Worm (Caenorhabditis elegans) whole organism, early embryonic: ENCODE results near the gene cest-24.

Source experiments
- B0310.2 ChIP-seq: sonication (generic microtip); optimal IDR thresholded peaks from 2 replicates; lab custom pipeline; 2016; ENCODE audit warnings: mild to moderate bottlenecking, missing genetic modification characterization, missing compliant biosample characterization
- aly-1 ChIP-seq: sonication (generic microtip); optimal IDR thresholded peaks from 2 replicates; lab custom pipeline; 2016; ENCODE audit warnings: missing genetic modification characterization, missing compliant biosample characterization
- ama-1 ChIP-seq: fragments of 150-350 bp; optimal IDR thresholded peaks from 2 replicates; lab custom pipeline; 2014
- ceh-36 ChIP-seq: sonication (generic microtip); optimal IDR thresholded peaks from 2 replicates; lab custom pipeline; 2016; ENCODE audit warnings: missing genetic modification characterization, inconsistent platforms, missing compliant biosample characterization
- ets-7 ChIP-seq: sonication (generic microtip); optimal IDR thresholded peaks from 2 replicates; lab custom pipeline; 2016; ENCODE audit warnings: missing genotype, missing genetic modification characterization, missing compliant biosample characterization
- flt-1 ChIP-seq: fragments of 200-800 bp; sonication (Bioruptor generic); IDR thresholded peaks from 2 replicates; pipeline ENCODE4 v1.3.6; 2022; ENCODE audit warnings: missing genetic modification characterization, missing compliant biosample characterization
- sea-1 ChIP-seq: fragments of 200-800 bp; sonication (Bioruptor generic); conservative IDR thresholded peaks from 2 replicates; pipeline ENCODE4 v1.3.6; 2022; ENCODE audit warnings: missing genetic modification characterization, missing compliant biosample characterization
- tbx-11 ChIP-seq: fragments of 200-800 bp; sonication (Bioruptor generic); IDR thresholded peaks from 2 replicates; pipeline ENCODE4 v1.3.6; 2022; ENCODE audit warnings: missing genetic modification characterization, missing compliant biosample characterization
- tra-4 ChIP-seq: sonication (generic microtip); optimal IDR thresholded peaks from 2 replicates; lab custom pipeline; 2017; ENCODE audit warnings: missing genetic modification characterization, missing compliant biosample characterization

DNA sequence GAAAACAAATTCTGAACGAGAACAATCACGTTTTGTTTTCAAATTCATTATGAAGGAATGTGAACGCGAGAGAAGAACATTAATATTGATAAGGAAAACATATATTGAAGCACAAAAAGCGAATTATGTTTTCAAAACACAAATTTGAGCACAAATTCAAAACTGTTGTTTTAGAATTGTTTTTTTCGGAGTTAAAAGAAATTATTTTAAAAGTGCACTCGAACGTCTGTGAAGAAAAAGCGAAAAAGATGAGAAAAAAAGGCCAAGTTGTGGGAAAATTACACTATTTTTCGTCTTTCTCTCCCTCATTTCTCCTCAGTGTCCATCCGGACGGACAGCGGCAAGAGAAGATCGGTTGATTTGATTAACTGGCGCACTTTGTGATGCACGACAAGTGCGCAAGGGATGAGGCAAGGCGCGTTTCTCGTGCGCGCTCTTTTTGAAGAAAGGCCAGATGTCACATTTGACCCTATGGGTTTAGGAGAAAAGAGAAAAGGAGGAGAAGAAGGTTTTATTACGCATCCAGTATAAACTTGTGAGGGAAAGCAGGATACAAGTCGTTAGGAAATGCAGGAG is 49.4 kb upstream of the cest-24 start, which contains the start of gene mrck-1:
- TF ChIP-seq tra-4 (tag; lab: Kevin White, UChicago): no peak
- no peak for TF ChIP-seq ama-1 (lab: Kevin White, UChicago)
- TF ChIP-seq B0310.2 (tag; lab: Kevin White, UChicago): peak; percentile 64
- TF ChIP-seq tbx-11: peak; percentile 57
- peak; percentile 71 for TF ChIP-seq flt-1 (GFP tag; lab: Robert Waterston, UW)
- peak; percentile 54 for TF ChIP-seq ceh-36
- TF ChIP-seq aly-1 (tag; lab: Kevin White, UChicago): peak; percentile 82
- peak; percentile 77 for TF ChIP-seq sea-1 (GFP tag; lab: Robert Waterston, UW)
- TF ChIP-seq ets-7 (tag; lab: Kevin White, UChicago): peak; percentile 33
